Fruit fly (Drosophila melanogaster) whole organism: Measurements from ENCODE around the gene CG14877.

Experiments
- CG8478 ChIP-seq: fragments of >200 bp; optimal IDR thresholded peaks from 2 replicates; lab custom pipeline; 2018; ENCODE audit warnings: inconsistent platforms
- Dll ChIP-seq: fragments of >200 bp; optimal IDR thresholded peaks from 2 replicates; lab custom pipeline; 2017
- EcR ChIP-seq, 2 experiments: fragments of >200 bp; optimal IDR thresholded peaks; 2 replicates each; lab custom pipeline; 2017; ENCODE audit warnings: missing biosample characterization in 2 of 2, missing genetic modification characterization in 2 of 2, missing genetic modification reagents in 2 of 2
- pan ChIP-seq: fragments of >200 bp; optimal IDR thresholded peaks from 2 replicates; lab custom pipeline; 2017
- psq ChIP-seq: fragments of >200 bp; optimal IDR thresholded peaks from 2 replicates; lab custom pipeline; 2017
- usp ChIP-seq: fragments of >200 bp; optimal IDR thresholded peaks from 2 replicates; lab custom pipeline; 2017; ENCODE audit warnings: missing biosample characterization, missing genetic modification characterization, mixed read lengths

- no peak for TF ChIP-seq CG8478 (lab: Kevin White, UChicago)
- TF ChIP-seq pan (lab: Kevin White, UChicago), result no peak
- TF ChIP-seq usp, result no peak
- TF ChIP-seq EcR (GFP tag; optimal IDR thresholded peaks at IDR 0.05; lab: Kevin White, UChicago), result no peak
- TF ChIP-seq Dll (lab: Kevin White, UChicago), result no peak
- no peak for TF ChIP-seq psq (lab: Kevin White, UChicago)
These were observed 24.9 kb upstream of the CG14877 start, which contains the start of gene Fbxl7 for dm6 chr3R:15920751-15921156.
